Worm (Caenorhabditis elegans) whole organism, L1 larva: Measurements from ENCODE around the gene nhr-268.

Source experiments
- ama-1 ChIP-seq: fragments of 150-350 bp; optimal IDR thresholded peaks from 2 replicates; lab custom pipeline; 2014
- elt-3 ChIP-seq, 6 experiments: fragments of 150-350 bp in 1 of 6; sonication (generic microtip); optimal IDR thresholded peaks; 2 replicates each; lab custom pipeline; 2017 to 2018; ENCODE audit warnings: missing biosample characterization in 6 of 6, missing genetic modification characterization in 6 of 6, inconsistent platforms in 1 of 6
- hpl-2 ChIP-seq: fragments of 150-350 bp; optimal IDR thresholded peaks from 2 replicates; lab custom pipeline; 2014; ENCODE audit warnings: missing biosample characterization, missing genetic modification reagents, missing genetic modification characterization
- nhr-84 ChIP-seq: sonication (generic microtip); optimal IDR thresholded peaks from 2 replicates; lab custom pipeline; 2017; ENCODE audit warnings: missing biosample characterization, missing genetic modification characterization

DNA sequence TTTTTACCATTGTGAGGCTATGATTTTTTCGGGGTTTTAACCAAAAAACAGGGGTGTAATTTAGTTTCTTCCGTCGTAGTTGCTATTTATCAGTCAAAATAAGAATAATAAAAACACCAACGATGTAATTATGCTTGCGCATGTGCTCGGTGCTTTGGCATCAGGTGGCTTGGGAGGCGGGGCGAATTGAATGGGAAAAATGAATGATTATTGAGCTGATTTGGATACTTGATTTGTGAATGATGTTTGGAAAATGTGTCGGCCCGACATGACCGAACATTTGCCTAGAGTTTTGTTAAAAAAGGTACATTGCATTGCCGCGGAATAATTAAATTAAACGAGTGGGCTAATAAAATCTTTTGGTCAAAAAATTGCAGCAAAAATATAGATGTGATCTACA, 42.2 kb downstream of the nhr-268 start, which contains the start of gene str-38:
- TF ChIP-seq elt-3 (tag; optimal IDR thresholded peaks at IDR 0.05; lab: Kevin White, UChicago), result no peak
- TF ChIP-seq ama-1 (lab: Kevin White, UChicago), result no peak
- TF ChIP-seq nhr-84 (tag; lab: Kevin White, UChicago), result no peak
- no peak for TF ChIP-seq hpl-2
